Fruit fly (Drosophila melanogaster): ENCODE measurements around the gene Hsp22.
A peak's percentile ranks its signal among the peaks of the same experiment; 100 is the strongest.

Gene Hsp22

dm6 chr3L:9367431-9367867, 5.3 kb upstream of the Hsp22 start:
- TF ChIP-seq Sp1 (GFP tag; optimal IDR thresholded peaks at IDR 0.05) (peak; percentile 22), Vsx2 (GFP tag; optimal IDR thresholded peaks at IDR 0.05; ENCODE audit: partially characterized antibody) (no peak), Rel (GFP tag; optimal IDR thresholded peaks at IDR 0.05) (no peak), Rel (tag; optimal IDR thresholded peaks at IDR 0.05) (peak; percentile 88)

- TF ChIP-seq fru (GFP tag; optimal IDR thresholded peaks at IDR 0.05) (no peak), foxo (GFP tag; optimal IDR thresholded peaks at IDR 0.05) (no peak), Hr83 (GFP tag; optimal IDR thresholded peaks at IDR 0.05; ENCODE audit: poor library complexity, severe bottlenecking) (no peak), dl (GFP tag; optimal IDR thresholded peaks at IDR 0.05; ENCODE audit: insufficient read depth in 1 of 2, partially characterized antibody in 2 of 2) (no peak), tai (GFP tag; optimal IDR thresholded peaks at IDR 0.05) (no peak), Rel (GFP tag; optimal IDR thresholded peaks at IDR 0.05) (no peak), Rel (tag; optimal IDR thresholded peaks at IDR 0.05) (no peak), jim (GFP tag; optimal IDR thresholded peaks at IDR 0.05) (no peak), sage (GFP tag; optimal IDR thresholded peaks at IDR 0.05) (no peak), HLH106 (tag; optimal IDR thresholded peaks at IDR 0.05) (no peak), Hnf4 (GFP tag; optimal IDR thresholded peaks at IDR 0.05) (no peak), N (GFP tag; optimal IDR thresholded peaks at IDR 0.05) (no peak)
Observed at dm6 chr3L:9368665-9369064, 4.1 kb upstream of the Hsp22 start.

dm6 chr3L:9370907-9371365, 1.8 kb upstream of the Hsp22 start, which contains the start of gene Fdx1:
Fdx1 (minus strand) TSS chr3L:9371238.
- TF ChIP-seq woc (GFP tag; optimal IDR thresholded peaks at IDR 0.05) (peak; percentile 61), CG32264 (GFP tag; optimal IDR thresholded peaks at IDR 0.05) (no peak), brk (GFP tag; optimal IDR thresholded peaks at IDR 0.05) (peak; percentile 61), OdsH (GFP tag; optimal IDR thresholded peaks at IDR 0.05) (peak; percentile 43), Abd-B (GFP tag; optimal IDR thresholded peaks at IDR 0.05) (no peak), h (GFP tag; optimal IDR thresholded peaks at IDR 0.05) (peak; percentile 40), Hnf4 (GFP tag; optimal IDR thresholded peaks at IDR 0.05) (peak; percentile 68), Hr83 (GFP tag; optimal IDR thresholded peaks at IDR 0.05; ENCODE audit: poor library complexity, severe bottlenecking) (no peak), HLH106 (tag; optimal IDR thresholded peaks at IDR 0.05) (peak; percentile 56), GATAd (GFP tag; optimal IDR thresholded peaks at IDR 0.05) (no peak), lola (GFP tag; optimal IDR thresholded peaks at IDR 0.05) (no peak), dsf (GFP tag; optimal IDR thresholded peaks at IDR 0.05; ENCODE audit: borderline replicate concordance) (peak; percentile 32), Jra (GFP tag; optimal IDR thresholded peaks at IDR 0.05) (peak; percentile 51), usp (GFP tag; optimal IDR thresholded peaks at IDR 0.05) (no peak), dmrt93B (GFP tag; optimal IDR thresholded peaks at IDR 0.05) (no peak), Rel (GFP tag; optimal IDR thresholded peaks at IDR 0.05) (no peak), Rel (tag; optimal IDR thresholded peaks at IDR 0.05) (peak; percentile 58), Dif (GFP tag; optimal IDR thresholded peaks at IDR 0.05; ENCODE audit: partially characterized antibody) (no peak), Dfd (GFP tag; optimal IDR thresholded peaks at IDR 0.05) (no peak), N (GFP tag; optimal IDR thresholded peaks at IDR 0.05) (no peak), sage (GFP tag; optimal IDR thresholded peaks at IDR 0.05) (peak; percentile 30), br (GFP tag; optimal IDR thresholded peaks at IDR 0.05) (peak; percentile 20), Myc (optimal IDR thresholded peaks at IDR 0.05) (no peak), CrebA (GFP tag; optimal IDR thresholded peaks at IDR 0.05; ENCODE audit: borderline replicate concordance) (no peak), rgr (GFP tag; optimal IDR thresholded peaks at IDR 0.05) (peak; percentile 43), sv (GFP tag; optimal IDR thresholded peaks at IDR 0.05) (peak; percentile 43), dl (GFP tag; optimal IDR thresholded peaks at IDR 0.05; ENCODE audit: insufficient read depth in 1 of 2, partially characterized antibody in 2 of 2) (no peak), ey (GFP tag; optimal IDR thresholded peaks at IDR 0.05) (peak; percentile 23), Vsx2 (GFP tag; optimal IDR thresholded peaks at IDR 0.05; ENCODE audit: partially characterized antibody) (no peak), psq (GFP tag; optimal IDR thresholded peaks at IDR 0.05) (peak; percentile 39), jim (GFP tag; optimal IDR thresholded peaks at IDR 0.05) (no peak), pan (optimal IDR thresholded peaks at IDR 0.05) (no peak), Sp1 (GFP tag; optimal IDR thresholded peaks at IDR 0.05) (peak; percentile 54), tai (GFP tag; optimal IDR thresholded peaks at IDR 0.05) (no peak), fru (GFP tag; optimal IDR thresholded peaks at IDR 0.05) (no peak), foxo (GFP tag; optimal IDR thresholded peaks at IDR 0.05) (peak in 1 of 2 experiments; percentile 66), Mio (GFP tag; optimal IDR thresholded peaks at IDR 0.05) (no peak), Hr78 (GFP tag; optimal IDR thresholded peaks at IDR 0.05) (no peak), CG9705 (GFP tag; optimal IDR thresholded peaks at IDR 0.05) (no peak)

Data from whole organism, wandering third instar larva.